Worm (Caenorhabditis elegans): ENCODE data around the gene F54F12.1.

- TF ChIP-seq mep-1 (tag; optimal IDR thresholded peaks at IDR 0.05) (no peak), unc-62 (GFP tag; optimal IDR thresholded peaks at IDR 0.05) (no peak)
Measured at ce11 chrIII:13069416-13069815, 14.2 kb upstream of the F54F12.1 start.

Data from whole organism, mixed stage, embryonic.